Fruit fly (Drosophila melanogaster): Measurements from ENCODE around the gene vri.
A peak's percentile ranks its signal among the peaks of the same experiment; 100 is the strongest.

The vri gene

DNA sequence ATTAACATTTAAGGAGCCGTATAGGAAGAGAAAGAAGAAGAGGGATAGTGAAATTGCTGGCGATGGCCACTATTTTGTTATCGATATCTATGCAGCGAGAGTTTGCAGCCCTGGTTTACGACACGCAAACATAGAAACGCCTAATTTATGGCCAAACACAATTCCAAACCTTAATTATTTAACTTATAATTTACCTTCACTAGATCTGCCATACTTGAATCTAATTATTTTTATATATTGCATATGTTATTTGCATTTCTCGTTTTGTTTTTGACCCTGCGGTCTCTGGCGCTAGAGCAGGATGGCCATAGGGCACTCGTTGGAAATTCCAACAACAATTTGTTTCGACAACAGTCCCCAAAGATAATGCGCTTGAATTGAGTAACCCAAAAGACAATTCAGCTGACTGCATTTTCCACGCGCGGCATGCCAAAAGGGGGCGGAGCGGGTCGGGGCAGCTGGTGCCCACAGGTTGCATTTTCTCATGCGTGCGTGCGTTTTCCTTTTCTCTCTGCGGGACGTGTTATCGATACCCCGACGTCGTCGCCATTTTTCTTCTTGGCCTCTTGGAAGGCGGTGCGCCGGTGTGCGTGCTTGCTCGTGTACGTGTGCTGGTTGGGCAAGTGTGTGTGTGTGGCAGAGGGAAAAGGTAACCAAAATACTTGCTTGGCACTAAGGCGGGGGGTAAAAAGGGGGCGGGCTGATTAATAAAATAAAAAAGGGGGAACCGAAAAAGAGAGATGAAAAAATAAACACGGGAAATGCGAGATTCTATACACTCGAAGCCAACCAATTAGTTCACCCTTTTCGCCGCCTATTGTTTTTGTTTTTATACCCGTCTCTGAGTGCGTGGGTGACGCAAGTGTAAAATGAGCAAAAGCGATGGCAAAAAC is 36.5 kb downstream of the vri start (continued):
- peak; percentile 17 for TF ChIP-seq CG30431 (GFP tag; optimal IDR thresholded peaks at IDR 0.05)
- no peak for TF ChIP-seq CG15696 (tag; optimal IDR thresholded peaks at IDR 0.05)
- no peak for TF ChIP-seq NfI (GFP tag; optimal IDR thresholded peaks at IDR 0.05)
- TF ChIP-seq dan (GFP tag; IDR thresholded peaks at IDR 0.05) = no peak
- peak; percentile 45 for TF ChIP-seq mam (GFP tag; optimal IDR thresholded peaks at IDR 0.05)
- TF ChIP-seq CG10366 (GFP tag; IDR thresholded peaks at IDR 0.05) = peak; percentile 67
- peak; percentile 76 for TF ChIP-seq Ptx1 (GFP tag; IDR thresholded peaks at IDR 0.05)
- TF ChIP-seq esg (GFP tag; conservative IDR thresholded peaks at IDR 0.05) = peak; percentile 34; the same call in 1 of the 2 replicates
- no peak for TF ChIP-seq CG4360 (GFP tag; IDR thresholded peaks at IDR 0.05)
- TF ChIP-seq Ets97D (GFP tag; optimal IDR thresholded peaks at IDR 0.05) = peak; percentile 18
- no peak for TF ChIP-seq CG18476 (GFP tag; optimal IDR thresholded peaks at IDR 0.05)
- TF ChIP-seq HmgZ (tag; optimal IDR thresholded peaks at IDR 0.05) = peak; percentile 2
- TF ChIP-seq CG6689 (GFP tag; IDR thresholded peaks at IDR 0.05) = peak; percentile 57
- peak; percentile 29; the same call in 1 of the 2 replicates for TF ChIP-seq nerfin-2 (GFP tag; IDR thresholded peaks at IDR 0.05; ENCODE audit: partially characterized antibody)
- no peak for TF ChIP-seq CG17568 (GFP tag; optimal IDR thresholded peaks at IDR 0.05)
- TF ChIP-seq CG10979 (tag; optimal IDR thresholded peaks at IDR 0.05) = no peak
- TF ChIP-seq row (GFP tag; IDR thresholded peaks at IDR 0.05) = peak; percentile 59
- TF ChIP-seq Deaf1 (tag; optimal IDR thresholded peaks at IDR 0.05) = no peak
- TF ChIP-seq stc (GFP tag; IDR thresholded peaks at IDR 0.05) = peak; percentile 50; the same call in 1 of the 2 replicates
- TF ChIP-seq HLH4C (GFP tag; IDR thresholded peaks at IDR 0.05; ENCODE audit: partially characterized antibody) = peak; percentile 64
- TF ChIP-seq CG12659 (GFP tag; optimal IDR thresholded peaks at IDR 0.05) = no peak
- TF ChIP-seq CG11723 (GFP tag; optimal IDR thresholded peaks at IDR 0.05) = no peak
- peak; percentile 2 for TF ChIP-seq maf-S (GFP tag; optimal IDR thresholded peaks at IDR 0.05)
- no peak for TF ChIP-seq croc (GFP tag; conservative IDR thresholded peaks at IDR 0.05)
- no peak for TF ChIP-seq nerfin-1 (tag; optimal IDR thresholded peaks at IDR 0.05)
- no peak; the same call in 2 of the 3 replicates for TF ChIP-seq zen2 (GFP tag; IDR thresholded peaks at IDR 0.05; ENCODE audit: partially characterized antibody)
- no peak for TF ChIP-seq wek (GFP tag; optimal IDR thresholded peaks at IDR 0.05)
- TF ChIP-seq Hr51 (GFP tag; optimal IDR thresholded peaks at IDR 0.05) = peak in 1 of 2 experiments; percentile 5
- TF ChIP-seq ken (GFP tag; IDR thresholded peaks at IDR 0.05) = peak; percentile 71
- no peak for TF ChIP-seq Spps (tag; optimal IDR thresholded peaks at IDR 0.05)
- peak; percentile 89 for TF ChIP-seq Drgx (GFP tag; IDR thresholded peaks at IDR 0.05)
- TF ChIP-seq CG15514 (GFP tag; optimal IDR thresholded peaks at IDR 0.05) = peak; percentile 43
- TF ChIP-seq Vsx1 (GFP tag; optimal IDR thresholded peaks at IDR 0.05) = no peak
- TF ChIP-seq Bteb2 (GFP tag; optimal IDR thresholded peaks at IDR 0.05) = no peak
- no peak for TF ChIP-seq pfk (GFP tag; optimal IDR thresholded peaks at IDR 0.05)
- peak; percentile 41 for TF ChIP-seq CG7839 (tag; optimal IDR thresholded peaks at IDR 0.05)
- no peak for TF ChIP-seq jing (GFP tag; optimal IDR thresholded peaks at IDR 0.05)
- TF ChIP-seq CkIIα-i1 (GFP tag; IDR thresholded peaks at IDR 0.05) = no peak
- TF ChIP-seq Blimp-1 (GFP tag; optimal IDR thresholded peaks at IDR 0.05) = no peak
- peak; percentile 41; the same call in 2 of the 3 replicates for TF ChIP-seq B-H1 (GFP tag; IDR thresholded peaks at IDR 0.05)
- TF ChIP-seq zfh1 (GFP tag; IDR thresholded peaks at IDR 0.05) = peak; percentile 31; the same call in 1 of the 3 replicates
- no peak for TF ChIP-seq wdn (GFP tag; IDR thresholded peaks at IDR 0.05)
- TF ChIP-seq CoRest (tag; optimal IDR thresholded peaks at IDR 0.05) = peak; percentile 29
- peak; percentile 43 for TF ChIP-seq cwo (GFP tag; optimal IDR thresholded peaks at IDR 0.05)
- TF ChIP-seq CG16813 (GFP tag; IDR thresholded peaks at IDR 0.05; ENCODE audit: partially characterized antibody) = peak; percentile 71
- TF ChIP-seq repo (GFP tag; optimal IDR thresholded peaks at IDR 0.05) = no peak
- TF ChIP-seq Hsf (GFP tag; optimal IDR thresholded peaks at IDR 0.05) = no peak
- TF ChIP-seq CG32767 (GFP tag; IDR thresholded peaks at IDR 0.05) = 0 out of 2 replicates have a peak, but pooled peaks have one; percentile 8

Measured in whole organism, embryonic.